Fruit fly (Drosophila melanogaster): ENCODE measurements around the gene Atg1.
A peak's percentile ranks its signal among the peaks of the same experiment; 100 is the strongest.

Gene Atg1

dm6 chr3L:12841459-12841858 lies 36.5 kb upstream of the Atg1 start:
- TF ChIP-seq tj (GFP tag; optimal IDR thresholded peaks at IDR 0.05) (no peak), toe (GFP tag; optimal IDR thresholded peaks at IDR 0.05) (no peak), CG7045 (GFP tag; optimal IDR thresholded peaks at IDR 0.05) (no peak), CG14711 (tag; optimal IDR thresholded peaks at IDR 0.05) (no peak)

dm6 chr3L:12839882-12840281 lies 35.0 kb upstream of the Atg1 start:
- TF ChIP-seq Crg-1 (GFP tag; optimal IDR thresholded peaks at IDR 0.05) (no peak), kay (GFP tag; ENCODE audit: borderline replicate concordance) (peak; percentile 43)

dm6 chr3L:12837196-12837720 lies 32.3 kb upstream of the Atg1 start:
- no peak for TF ChIP-seq cnc (optimal IDR thresholded peaks at IDR 0.05)
- no peak for TF ChIP-seq CG33017 (tag; optimal IDR thresholded peaks at IDR 0.05)
- no peak for TF ChIP-seq Hr96 (GFP tag; optimal IDR thresholded peaks at IDR 0.05)
- TF ChIP-seq CG14711 (tag; optimal IDR thresholded peaks at IDR 0.05) = no peak
- no peak for TF ChIP-seq tj (GFP tag; optimal IDR thresholded peaks at IDR 0.05)
- TF ChIP-seq kay (GFP tag; ENCODE audit: borderline replicate concordance) = no peak
- no peak for TF ChIP-seq CG12768 (GFP tag; optimal IDR thresholded peaks at IDR 0.05)
- no peak for TF ChIP-seq Mnt (GFP tag; optimal IDR thresholded peaks at IDR 0.05)
- no peak for TF ChIP-seq pad (GFP tag; optimal IDR thresholded peaks at IDR 0.05)
- no peak for TF ChIP-seq Crg-1 (GFP tag; optimal IDR thresholded peaks at IDR 0.05)
- no peak for TF ChIP-seq toe (GFP tag; optimal IDR thresholded peaks at IDR 0.05)
- no peak for TF ChIP-seq ovo (GFP tag; optimal IDR thresholded peaks at IDR 0.05)

- TF ChIP-seq CG11617 (GFP tag; optimal IDR thresholded peaks at IDR 0.05) (no peak), CG5204 (GFP tag; optimal IDR thresholded peaks at IDR 0.05) (no peak), CG14711 (tag; optimal IDR thresholded peaks at IDR 0.05) (no peak), kay (GFP tag; ENCODE audit: borderline replicate concordance) (peak; percentile 67), cnc (optimal IDR thresholded peaks at IDR 0.05) (no peak), Mnt (GFP tag; optimal IDR thresholded peaks at IDR 0.05) (no peak), CG1620 (GFP tag; optimal IDR thresholded peaks at IDR 0.05) (no peak)
Observed at dm6 chr3L:12835511-12836479, 30.9 kb upstream of the Atg1 start.

- no peak for TF ChIP-seq CG1620 (GFP tag; optimal IDR thresholded peaks at IDR 0.05)
- no peak for TF ChIP-seq pad (GFP tag; optimal IDR thresholded peaks at IDR 0.05)
- TF ChIP-seq Mnt (GFP tag; optimal IDR thresholded peaks at IDR 0.05) = no peak
- TF ChIP-seq cnc (optimal IDR thresholded peaks at IDR 0.05) = no peak
- TF ChIP-seq toe (GFP tag; optimal IDR thresholded peaks at IDR 0.05) = no peak
- no peak for TF ChIP-seq CG33017 (tag; optimal IDR thresholded peaks at IDR 0.05)
- no peak for TF ChIP-seq CG11617 (GFP tag; optimal IDR thresholded peaks at IDR 0.05)
- no peak for TF ChIP-seq cic (GFP tag; optimal IDR thresholded peaks at IDR 0.05)
- TF ChIP-seq Crg-1 (GFP tag; optimal IDR thresholded peaks at IDR 0.05) = peak; percentile 1
- TF ChIP-seq bab1 (GFP tag; optimal IDR thresholded peaks at IDR 0.05) = peak; percentile 80
- TF ChIP-seq CG14711 (tag; optimal IDR thresholded peaks at IDR 0.05) = no peak
- TF ChIP-seq tj (GFP tag; optimal IDR thresholded peaks at IDR 0.05) = peak; percentile 80
- TF ChIP-seq ovo (GFP tag; optimal IDR thresholded peaks at IDR 0.05) = no peak
- TF ChIP-seq Clk (GFP tag; optimal IDR thresholded peaks at IDR 0.05) = no peak
- no peak for TF ChIP-seq CG12768 (GFP tag; optimal IDR thresholded peaks at IDR 0.05)
Observed at dm6 chr3L:12834526-12835213, 29.8 kb upstream of the Atg1 start.

- TF ChIP-seq kay (GFP tag; ENCODE audit: borderline replicate concordance) = peak; percentile 82
- no peak for TF ChIP-seq cnc (optimal IDR thresholded peaks at IDR 0.05)
- TF ChIP-seq pad (GFP tag; optimal IDR thresholded peaks at IDR 0.05) = no peak
- TF ChIP-seq tj (GFP tag; optimal IDR thresholded peaks at IDR 0.05) = no peak
Observed at dm6 chr3L:12833864-12834525, 29.1 kb upstream of the Atg1 start.

dm6 chr3L:12833354-12833753 lies 28.4 kb upstream of the Atg1 start:
- TF ChIP-seq Clk (GFP tag; optimal IDR thresholded peaks at IDR 0.05) (no peak), toe (GFP tag; optimal IDR thresholded peaks at IDR 0.05) (no peak), CG33017 (tag; optimal IDR thresholded peaks at IDR 0.05) (no peak), CG7045 (GFP tag; optimal IDR thresholded peaks at IDR 0.05) (no peak), cnc (optimal IDR thresholded peaks at IDR 0.05) (no peak), CG11617 (GFP tag; optimal IDR thresholded peaks at IDR 0.05) (no peak), bab1 (GFP tag; optimal IDR thresholded peaks at IDR 0.05) (no peak), tj (GFP tag; optimal IDR thresholded peaks at IDR 0.05) (no peak), Crg-1 (GFP tag; optimal IDR thresholded peaks at IDR 0.05) (no peak), pad (GFP tag; optimal IDR thresholded peaks at IDR 0.05) (no peak), ovo (GFP tag; optimal IDR thresholded peaks at IDR 0.05) (no peak), CG5204 (GFP tag; optimal IDR thresholded peaks at IDR 0.05) (no peak), CG1620 (GFP tag; optimal IDR thresholded peaks at IDR 0.05) (no peak)
